Worm (Caenorhabditis elegans): ENCODE results near the gene F02A9.7.

DNA sequence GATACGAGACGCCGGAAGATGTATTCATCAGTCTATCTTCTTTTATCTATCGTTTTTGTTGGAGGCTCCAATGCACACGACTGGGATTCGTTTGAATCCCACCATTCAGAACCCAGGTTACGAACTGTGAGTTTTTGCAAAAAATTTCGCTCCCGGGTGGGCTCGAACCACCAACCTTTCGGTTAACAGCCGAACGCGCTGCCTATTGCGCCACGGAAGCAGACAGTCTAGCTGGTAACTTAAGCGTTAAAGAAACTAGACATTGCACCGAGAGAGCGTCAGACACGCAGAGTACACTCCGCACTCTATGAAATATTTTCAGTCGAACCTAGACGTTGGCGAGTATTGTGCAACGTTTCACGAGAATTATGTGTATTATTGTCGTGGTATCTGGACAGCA is 28.6 kb upstream of the F02A9.7 start:
- TF ChIP-seq zag-1 (tag; optimal IDR thresholded peaks at IDR 0.05) (no peak), sptf-1 (tag; optimal IDR thresholded peaks at IDR 0.05) (no peak), nhr-11 (tag; optimal IDR thresholded peaks at IDR 0.05) (no peak), nhr-237 (tag; optimal IDR thresholded peaks at IDR 0.05) (no peak), elt-3 (tag; optimal IDR thresholded peaks at IDR 0.05) (no peak), hpl-2 (GFP tag; optimal IDR thresholded peaks at IDR 0.05) (no peak), unc-130 (tag; optimal IDR thresholded peaks at IDR 0.05) (no peak), nhr-28 (tag; optimal IDR thresholded peaks at IDR 0.05) (no peak), skn-1 (tag; optimal IDR thresholded peaks at IDR 0.05) (no peak), nhr-47 (tag; optimal IDR thresholded peaks at IDR 0.05) (no peak), fos-1 (tag; optimal IDR thresholded peaks at IDR 0.05) (no peak)
